Worm (Caenorhabditis elegans) whole organism, mixed stage, embryonic: ENCODE data around the gene M05D6.1.

Experiments
- M03D4.4 ChIP-seq: sonication (generic microtip); optimal IDR thresholded peaks from 2 replicates; lab custom pipeline; 2017; ENCODE audit warnings: mild to moderate bottlenecking, missing genetic modification characterization, missing compliant biosample characterization
- bed-3 ChIP-seq: fragments of 200-800 bp; sonication (Bioruptor generic); optimal IDR thresholded peaks from 3 replicates; lab custom pipeline; 2018; ENCODE audit warnings: mild to moderate bottlenecking, missing genetic modification characterization, moderate library complexity, missing compliant biosample characterization
- ceh-39 ChIP-seq: fragments of 150-350 bp; optimal IDR thresholded peaks from 2 replicates; lab custom pipeline; 2014; ENCODE audit warnings: missing biosample characterization, missing genetic modification characterization
- ceh-43 ChIP-seq: fragments of 200-800 bp; sonication (Bioruptor generic); optimal IDR thresholded peaks from 2 replicates; lab custom pipeline; 2018; ENCODE audit warnings: mild to moderate bottlenecking, missing genetic modification characterization, moderate library complexity, missing compliant biosample characterization
- ceh-83 ChIP-seq: fragments of 200-800 bp; sonication (Bioruptor generic); optimal IDR thresholded peaks from 2 replicates; lab custom pipeline; 2018; ENCODE audit warnings: mild to moderate bottlenecking, missing genetic modification characterization, missing compliant biosample characterization
- ces-1 ChIP-seq: fragments of 150-350 bp; optimal IDR thresholded peaks from 2 replicates; lab custom pipeline; 2014; ENCODE audit warnings: missing biosample characterization, missing genetic modification reagents, missing genetic modification characterization
- cnd-1 ChIP-seq: fragments of 200-800 bp; sonication (Bioruptor generic); optimal IDR thresholded peaks from 2 replicates; lab custom pipeline; 2018; ENCODE audit warnings: mild to moderate bottlenecking, missing genetic modification characterization, missing compliant biosample characterization
- elt-1 ChIP-seq: sonication (generic microtip); optimal IDR thresholded peaks from 2 replicates; lab custom pipeline; 2017; ENCODE audit warnings: missing genetic modification characterization, mild to moderate bottlenecking, missing compliant biosample characterization, antibody characterized with exemption, moderate library complexity, borderline replicate concordance; ENCODE audit not compliant: insufficient read depth
- elt-3 ChIP-seq: fragments of 150-350 bp; optimal IDR thresholded peaks from 2 replicates; lab custom pipeline; 2014; ENCODE audit warnings: missing biosample characterization, missing genetic modification characterization
- flh-1 ChIP-seq: fragments of 200-800 bp; sonication (Bioruptor generic); optimal IDR thresholded peaks from 2 replicates; lab custom pipeline; 2018; ENCODE audit warnings: mild to moderate bottlenecking, missing genetic modification characterization, moderate library complexity, missing compliant biosample characterization
- hlh-1 ChIP-seq: fragments of 150-350 bp; optimal IDR thresholded peaks from 2 replicates; lab custom pipeline; 2014; ENCODE audit warnings: missing biosample characterization, missing genetic modification reagents, missing genetic modification characterization
- lin-13 ChIP-seq: fragments of 150-350 bp; optimal IDR thresholded peaks from 2 replicates; lab custom pipeline; 2014; ENCODE audit warnings: missing biosample characterization, missing genetic modification characterization
- lin-32 ChIP-seq: fragments of 200-800 bp; sonication (Bioruptor generic); optimal IDR thresholded peaks from 2 replicates; lab custom pipeline; 2018; ENCODE audit warnings: mild to moderate bottlenecking, missing genetic modification characterization, missing compliant biosample characterization
- lsy-2 ChIP-seq: fragments of 150-350 bp; optimal IDR thresholded peaks from 2 replicates; lab custom pipeline; 2014; ENCODE audit warnings: missing biosample characterization, missing genetic modification characterization
- mab-5 ChIP-seq: fragments of 150-350 bp; optimal IDR thresholded peaks from 2 replicates; lab custom pipeline; 2014; ENCODE audit warnings: missing biosample characterization, missing genetic modification characterization
- mep-1 ChIP-seq: fragments of 150-350 bp; optimal IDR thresholded peaks from 2 replicates; lab custom pipeline; 2017; ENCODE audit warnings: missing biosample characterization, missing genetic modification reagents, missing genetic modification characterization, inconsistent platforms
- nhr-12 ChIP-seq: fragments of 150-350 bp; optimal IDR thresholded peaks from 2 replicates; lab custom pipeline; 2014; ENCODE audit warnings: missing biosample characterization, missing genetic modification characterization
- nhr-2 ChIP-seq: fragments of 150-350 bp; optimal IDR thresholded peaks from 2 replicates; lab custom pipeline; 2014; ENCODE audit warnings: missing biosample characterization, missing genetic modification characterization
- nhr-237 ChIP-seq: fragments of 150-350 bp; optimal IDR thresholded peaks from 2 replicates; lab custom pipeline; 2014; ENCODE audit warnings: missing biosample characterization, missing genetic modification characterization
- nhr-28 ChIP-seq: fragments of 150-350 bp; optimal IDR thresholded peaks from 2 replicates; lab custom pipeline; 2014; ENCODE audit warnings: missing biosample characterization, missing genetic modification characterization
- nhr-76 ChIP-seq: sonication (generic microtip); optimal IDR thresholded peaks from 2 replicates; lab custom pipeline; 2017; ENCODE audit warnings: missing biosample characterization, missing genetic modification characterization
- pha-4 ChIP-seq: fragments of 150-350 bp; optimal IDR thresholded peaks from 2 replicates; lab custom pipeline; 2018; ENCODE audit warnings: missing biosample characterization, missing genetic modification reagents, missing genetic modification characterization
- sem-2 ChIP-seq: fragments of 200-800 bp; sonication (Bioruptor generic); optimal IDR thresholded peaks from 2 replicates; lab custom pipeline; 2018; ENCODE audit warnings: mild to moderate bottlenecking, missing genetic modification characterization, missing compliant biosample characterization
- snpc-4 ChIP-seq: fragments of 150-350 bp; optimal IDR thresholded peaks from 2 replicates; lab custom pipeline; 2014; ENCODE audit warnings: missing biosample characterization, missing genetic modification characterization
- sptf-1 ChIP-seq: sonication (generic microtip); optimal IDR thresholded peaks from 2 replicates; lab custom pipeline; 2017; ENCODE audit warnings: mild to moderate bottlenecking, missing genetic modification characterization, moderate library complexity, missing compliant biosample characterization
- tbx-8 ChIP-seq: fragments of 200-800 bp; sonication (Bioruptor generic); optimal IDR thresholded peaks from 2 replicates; lab custom pipeline; 2018; ENCODE audit warnings: mild to moderate bottlenecking, missing genetic modification characterization, moderate library complexity, missing compliant biosample characterization
- unc-120 ChIP-seq: sonication (generic microtip); optimal IDR thresholded peaks from 2 replicates; lab custom pipeline; 2017; ENCODE audit warnings: missing genetic modification characterization, missing compliant biosample characterization; ENCODE audit not compliant: poor library complexity, severe bottlenecking
- unc-39 ChIP-seq: fragments of 150-350 bp; optimal IDR thresholded peaks from 2 replicates; lab custom pipeline; 2014; ENCODE audit warnings: missing biosample characterization, missing genetic modification characterization
- zip-8 ChIP-seq: fragments of 150-350 bp; optimal IDR thresholded peaks from 2 replicates; lab custom pipeline; 2014; ENCODE audit warnings: missing biosample characterization, missing genetic modification characterization
- ztf-11 ChIP-seq: fragments of 150-350 bp; optimal IDR thresholded peaks from 2 replicates; lab custom pipeline; 2014; ENCODE audit warnings: missing biosample characterization, missing genetic modification characterization

The M05D6.1 gene

ce11 chrII:8464448-8464898, 10.7 kb downstream of the M05D6.1 start, which contains the start of gene fars-3:
Gene fars-3 (plus strand): TSS chrII:8464848.
- TF ChIP-seq ceh-43 (GFP tag; lab: Kevin White, UChicago): no peak
- TF ChIP-seq cnd-1 (tag; lab: Kevin White, UChicago): no peak
- TF ChIP-seq mep-1 (tag; lab: Kevin White, UChicago): no peak
- no peak for TF ChIP-seq ztf-11
- TF ChIP-seq ceh-83 (GFP tag; lab: Kevin White, UChicago): no peak
- TF ChIP-seq lsy-2 (tag; lab: Kevin White, UChicago): peak; percentile 24
- TF ChIP-seq unc-120 (tag; lab: Kevin White, UChicago): peak; percentile 93
- TF ChIP-seq sptf-1 (tag; lab: Kevin White, UChicago): no peak
- no peak for TF ChIP-seq bed-3 (GFP tag; lab: Kevin White, UChicago)
- TF ChIP-seq nhr-76: no peak
- TF ChIP-seq sem-2 (GFP tag; lab: Kevin White, UChicago): no peak
- TF ChIP-seq ceh-39 (tag; lab: Kevin White, UChicago): no peak
- no peak for TF ChIP-seq nhr-2 (tag; lab: Kevin White, UChicago)
- TF ChIP-seq unc-39: no peak
- peak; percentile 47 for TF ChIP-seq pha-4 (tag; lab: Kevin White, UChicago)
- no peak for TF ChIP-seq nhr-28 (tag; lab: Kevin White, UChicago)
- no peak for TF ChIP-seq mab-5
- TF ChIP-seq M03D4.4 (tag; lab: Kevin White, UChicago): no peak
- peak; percentile 93 for TF ChIP-seq ces-1 (GFP tag; lab: Kevin White, UChicago)

- TF ChIP-seq lin-13 (tag; lab: Kevin White, UChicago): no peak
- no peak for TF ChIP-seq lsy-2 (tag; lab: Kevin White, UChicago)
- TF ChIP-seq nhr-12: no peak
- no peak for TF ChIP-seq bed-3 (GFP tag; lab: Kevin White, UChicago)
- TF ChIP-seq flh-1 (GFP tag; lab: Kevin White, UChicago): no peak
- TF ChIP-seq zip-8 (tag; lab: Kevin White, UChicago): no peak
- TF ChIP-seq sem-2 (GFP tag; lab: Kevin White, UChicago): no peak
- TF ChIP-seq unc-120 (tag; lab: Kevin White, UChicago): no peak
- TF ChIP-seq sptf-1 (tag; lab: Kevin White, UChicago): no peak
- no peak for TF ChIP-seq lin-32 (GFP tag; lab: Kevin White, UChicago)
- TF ChIP-seq snpc-4 (tag; lab: Kevin White, UChicago): no peak
- TF ChIP-seq elt-1: no peak
These were observed 17.8 kb downstream of the M05D6.1 start, which contains the start of gene zyg-9 for ce11 chrII:8457438-8457837. Gene zyg-9 (plus strand): TSS chrII:8457818.

ce11 chrII:8456681-8457389, 18.4 kb downstream of the M05D6.1 start:
- TF ChIP-seq hlh-1 (tag; lab: Kevin White, UChicago) (peak; percentile 1), nhr-12 (no peak), nhr-2 (tag; lab: Kevin White, UChicago) (no peak), lin-13 (tag; lab: Kevin White, UChicago) (peak; percentile 0), mab-5 (no peak), ceh-39 (tag; lab: Kevin White, UChicago) (no peak)

- no peak for TF ChIP-seq nhr-237
- no peak for TF ChIP-seq elt-3 (tag; lab: Kevin White, UChicago)
These were observed 19.1 kb downstream of the M05D6.1 start, which contains the start of gene F22B5.6 for ce11 chrII:8456094-8456493. Gene F22B5.6 (minus strand): TSS chrII:8456194.

- TF ChIP-seq pha-4 (tag; lab: Kevin White, UChicago) (no peak), mep-1 (tag; lab: Kevin White, UChicago) (no peak), tbx-8 (GFP tag; lab: Kevin White, UChicago) (no peak), flh-1 (GFP tag; lab: Kevin White, UChicago) (no peak), bed-3 (GFP tag; lab: Kevin White, UChicago) (no peak)
These were observed 20.7 kb downstream of the M05D6.1 start, which contains the start of gene F22B5.5 for ce11 chrII:8454513-8454912. Gene F22B5.5 (minus strand): TSS chrII:8454613.
